Worm (Caenorhabditis elegans): ENCODE results near the gene sax-3.

Gene sax-3

DNA sequence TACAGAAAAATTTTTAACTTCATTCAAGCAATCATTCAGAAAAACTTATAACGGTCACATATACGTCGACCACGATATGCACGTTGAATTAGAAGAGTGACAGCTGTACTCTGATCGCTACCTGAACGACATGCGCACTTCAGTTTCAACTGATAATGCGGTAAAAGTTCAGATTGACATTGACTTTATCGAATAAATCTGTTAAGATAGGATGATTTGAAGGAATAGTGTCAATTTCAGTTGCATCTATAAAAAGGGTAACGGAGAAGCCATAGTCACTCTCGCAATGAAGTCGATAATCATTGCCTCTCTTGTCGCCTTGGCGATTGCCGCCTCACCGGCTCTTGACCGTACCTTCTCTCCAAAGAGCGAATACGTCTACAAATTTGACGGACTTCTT lies 62.5 kb downstream of the sax-3 start, which contains the start of gene vit-5 (continued):
- TF ChIP-seq pha-4 (tag; optimal IDR thresholded peaks at IDR 0.05), result no peak
- TF ChIP-seq nhr-80 (tag; optimal IDR thresholded peaks at IDR 0.05), result peak; percentile 83
- no peak for TF ChIP-seq hlh-12 (tag; optimal IDR thresholded peaks at IDR 0.05)
- TF ChIP-seq ztf-22 (GFP tag; optimal IDR thresholded peaks at IDR 0.05), result peak; percentile 58
- peak; percentile 56 for TF ChIP-seq chd-7 (tag; optimal IDR thresholded peaks at IDR 0.05)
- no peak for TF ChIP-seq dpff-1 (tag; optimal IDR thresholded peaks at IDR 0.05)
- no peak for TF ChIP-seq F49E8.2 (tag; optimal IDR thresholded peaks at IDR 0.05; ENCODE audit: insufficient read depth)
- TF ChIP-seq let-607 (tag; optimal IDR thresholded peaks at IDR 0.05), result peak in 1 of 2 experiments; percentile 69
- TF ChIP-seq K12H6.12 (tag; optimal IDR thresholded peaks at IDR 0.05), result no peak
- no peak for TF ChIP-seq F22D6.2 (tag; optimal IDR thresholded peaks at IDR 0.05)
- no peak for TF ChIP-seq nfya-2 (GFP tag; IDR thresholded peaks at IDR 0.05)
- no peak for TF ChIP-seq attf-6 (GFP tag; IDR thresholded peaks at IDR 0.05)
- no peak for TF ChIP-seq aptf-3 (GFP tag; IDR thresholded peaks at IDR 0.05)
- TF ChIP-seq let-526 (GFP tag; IDR thresholded peaks at IDR 0.05), result no peak
- peak; percentile 66 for TF ChIP-seq atf-7 (tag; optimal IDR thresholded peaks at IDR 0.05)
- TF ChIP-seq dox-1 (GFP tag; IDR thresholded peaks at IDR 0.05), result no peak

Data from whole organism, young adult.